Fruit fly (Drosophila melanogaster): ENCODE measurements around the gene CG34447.

- TF ChIP-seq CG8119 (GFP tag; IDR thresholded peaks at IDR 0.05), result no peak
- no peak for TF ChIP-seq CG11294 (GFP tag; IDR thresholded peaks at IDR 0.05)
These were observed 9.8 kb upstream of the CG34447 start for dm6 chr2L:2429588-2429987.
